Fruit fly (Drosophila melanogaster) Kc167 (cell line): Measurements from ENCODE around the gene Polr1C.

Experiments
- Myc ChIP-seq: fragments of >200 bp; optimal IDR thresholded peaks from 2 replicates; lab custom pipeline; 2017; ENCODE audit warnings: missing external identifiers
- Sin3A ChIP-seq: fragments of >200 bp; optimal IDR thresholded peaks from 2 replicates; lab custom pipeline; 2018; ENCODE audit warnings: missing external identifiers
- h ChIP-seq: fragments of >200 bp; optimal IDR thresholded peaks from 3 replicates; lab custom pipeline; 2018; ENCODE audit warnings: missing external identifiers
- insv ChIP-seq: fragments of >200 bp; optimal IDR thresholded peaks from 3 replicates; lab custom pipeline; 2018; ENCODE audit warnings: missing external identifiers
- psq ChIP-seq: fragments of >200 bp; optimal IDR thresholded peaks from 2 replicates; lab custom pipeline; 2017; ENCODE audit warnings: missing external identifiers
- ttk ChIP-seq: sonication (Bioruptor generic); optimal IDR thresholded peaks from 2 replicates; lab custom pipeline; 2017; ENCODE audit warnings: missing external identifiers

Gene Polr1C

DNA sequence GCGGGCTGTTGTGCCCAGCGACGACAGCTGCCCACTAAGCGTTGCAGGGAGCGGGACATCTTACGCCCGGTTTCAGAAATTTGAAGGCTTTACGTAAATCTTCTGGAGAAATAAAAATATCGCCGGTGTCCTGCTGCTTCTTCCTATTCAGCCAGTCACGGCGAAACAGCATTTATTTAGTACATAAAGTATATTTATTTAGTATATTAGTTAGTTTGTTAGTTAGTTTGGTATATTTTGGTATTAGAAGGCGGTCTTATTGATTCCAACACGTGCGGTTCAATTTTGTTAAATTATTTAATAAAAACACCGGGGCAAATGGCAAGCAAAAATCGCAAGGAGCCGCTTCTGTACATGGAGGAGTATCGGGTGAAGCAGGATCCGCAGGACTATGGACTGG is at the start of gene Polr1C, which contains the start of gene Scox:
TSS of gene Polr1C (plus strand) at position 238 of the 400 bp plus-strand sequence.
TSS of gene Scox (minus strand) at position 169 of the 400 bp plus-strand sequence.
- TF ChIP-seq Myc (lab: Kevin White, UChicago) (no peak), psq (lab: Kevin White, UChicago) (no peak), Sin3A (lab: Kevin White, UChicago) (no peak), insv (lab: Kevin White, UChicago) (no peak), ttk (lab: Kevin White, UChicago) (no peak), h (lab: Kevin White, UChicago) (no peak)

DNA sequence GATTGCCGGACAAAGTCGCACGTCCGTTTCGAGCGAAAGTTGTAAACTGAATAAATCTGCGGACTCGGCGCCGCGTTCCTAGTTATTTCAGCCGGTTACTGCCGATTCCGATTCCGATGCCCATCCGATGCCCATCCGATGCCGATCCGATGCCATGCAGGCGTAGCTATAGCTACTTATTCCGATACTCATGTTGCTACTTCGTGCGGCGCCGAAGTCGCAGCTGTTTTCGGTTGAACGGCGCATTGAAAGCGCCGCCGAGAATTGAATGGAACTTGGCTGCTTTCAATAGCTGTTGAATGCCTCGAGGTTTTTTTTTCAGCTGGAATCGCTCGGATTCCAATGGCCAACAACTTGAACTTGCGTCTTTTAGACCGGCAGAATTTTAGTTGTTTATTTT is 40.5 kb upstream of the Polr1C start:
- TF ChIP-seq ttk (lab: Kevin White, UChicago) = no peak
- TF ChIP-seq h (lab: Kevin White, UChicago) = no peak
- no peak for TF ChIP-seq insv (lab: Kevin White, UChicago)
- no peak for TF ChIP-seq psq (lab: Kevin White, UChicago)
- TF ChIP-seq Myc (lab: Kevin White, UChicago) = no peak
- TF ChIP-seq Sin3A (lab: Kevin White, UChicago) = no peak

DNA sequence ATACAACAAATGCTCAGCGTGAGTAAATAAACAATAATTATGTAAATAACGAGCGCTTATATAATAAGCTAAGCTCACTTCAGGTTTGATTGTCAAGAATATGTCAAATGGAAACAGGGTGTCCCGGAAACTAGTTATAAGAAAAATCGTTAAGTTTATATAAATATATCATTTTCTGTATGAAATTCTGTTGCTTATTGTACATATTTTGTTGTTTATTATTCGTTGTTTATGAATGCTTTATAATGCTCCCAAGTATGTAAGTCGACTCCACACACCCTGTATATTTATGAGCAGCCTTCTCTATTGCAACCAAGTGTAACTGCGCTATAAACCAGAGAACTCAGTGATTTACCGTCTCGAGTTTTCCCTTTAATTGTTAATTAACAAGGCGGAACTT is 38.3 kb upstream of the Polr1C start:
- no peak for TF ChIP-seq insv (lab: Kevin White, UChicago)
- no peak for TF ChIP-seq Myc (lab: Kevin White, UChicago)
- TF ChIP-seq ttk (lab: Kevin White, UChicago) = no peak
- TF ChIP-seq h (lab: Kevin White, UChicago) = no peak
- no peak for TF ChIP-seq Sin3A (lab: Kevin White, UChicago)
- TF ChIP-seq psq (lab: Kevin White, UChicago) = no peak

DNA sequence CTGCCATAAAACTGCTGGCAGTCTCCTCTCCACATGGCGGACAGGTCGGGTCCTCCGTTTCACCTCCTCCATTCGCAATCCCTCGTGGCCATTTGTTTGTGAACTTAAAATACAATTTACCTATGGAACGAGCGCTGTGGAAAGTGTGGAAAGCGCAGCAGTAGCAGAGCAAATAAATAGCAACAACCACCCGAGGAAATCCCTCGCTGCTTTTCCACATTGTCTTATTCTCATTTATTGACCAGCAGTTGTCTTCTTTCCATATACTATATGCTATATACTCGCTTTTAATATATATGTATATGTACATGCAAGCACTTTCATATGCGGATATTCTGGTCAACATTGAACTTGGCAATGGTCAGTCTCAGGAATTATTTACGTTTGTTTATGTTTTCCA is 36.5 kb upstream of the Polr1C start, which contains the start of gene hoe1:
TSS of gene hoe1 (minus strand) at position 101 of the 400 bp plus-strand sequence.
- no peak for TF ChIP-seq Sin3A (lab: Kevin White, UChicago)
- no peak for TF ChIP-seq psq (lab: Kevin White, UChicago)
- no peak for TF ChIP-seq Myc (lab: Kevin White, UChicago)
- no peak for TF ChIP-seq ttk (lab: Kevin White, UChicago)
- TF ChIP-seq h (lab: Kevin White, UChicago) = no peak
- TF ChIP-seq insv (lab: Kevin White, UChicago) = no peak

DNA sequence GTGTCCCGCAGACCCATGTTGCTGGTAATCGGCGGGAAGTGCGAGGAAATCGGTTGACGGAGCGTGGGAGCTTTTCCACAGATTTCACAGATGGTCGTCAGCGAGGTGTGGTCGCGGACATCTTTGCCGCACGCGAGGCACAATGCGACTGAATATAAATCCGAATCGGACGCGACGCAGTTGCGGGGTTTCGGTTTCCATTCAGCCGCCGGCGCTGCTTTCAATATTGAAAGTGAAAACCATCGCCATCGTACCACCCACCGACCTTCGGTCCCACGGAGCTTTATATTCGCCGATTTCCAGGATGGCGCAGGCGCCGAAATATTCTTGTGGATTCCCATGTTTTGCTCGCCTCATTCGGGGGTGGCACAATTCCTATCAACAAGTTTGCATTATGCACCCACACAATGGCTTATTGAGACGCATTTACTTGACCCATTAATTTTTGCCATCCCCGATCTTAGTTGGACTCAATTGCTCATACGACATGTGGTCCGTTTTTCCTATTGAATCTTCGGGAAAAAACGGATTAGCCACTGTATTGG is 32.4 kb upstream of the Polr1C start, which contains the start of gene hoe2:
TSS of gene hoe2 (minus strand) at position 126 of the 545 bp plus-strand sequence.
- no peak for TF ChIP-seq Myc (lab: Kevin White, UChicago)
- TF ChIP-seq insv (lab: Kevin White, UChicago) = no peak
- TF ChIP-seq h (lab: Kevin White, UChicago) = no peak
- TF ChIP-seq ttk (lab: Kevin White, UChicago) = no peak
- no peak for TF ChIP-seq Sin3A (lab: Kevin White, UChicago)
- TF ChIP-seq psq (lab: Kevin White, UChicago) = no peak

DNA sequence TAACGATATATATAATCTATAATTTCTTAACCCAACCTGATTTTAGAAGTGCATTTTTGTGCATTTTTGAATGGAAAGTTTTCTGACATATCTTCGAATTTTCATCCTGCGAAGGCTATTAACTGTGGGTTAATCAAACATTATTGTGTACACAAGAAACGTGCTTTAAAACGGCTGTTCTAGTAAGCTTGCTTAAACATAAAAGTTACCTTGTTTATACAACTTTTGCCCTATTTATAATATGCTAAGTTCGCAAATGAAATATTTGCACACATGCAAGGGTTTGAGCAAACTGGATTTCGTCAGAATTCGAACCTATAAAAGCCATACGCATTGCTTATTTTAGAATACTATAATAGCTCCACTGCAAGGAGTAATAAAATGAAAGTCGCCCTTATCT is 31.7 kb upstream of the Polr1C start, which contains the start of gene Sgs1:
TSS of gene Sgs1 (plus strand) at position 350 of the 400 bp plus-strand sequence.
- TF ChIP-seq insv (lab: Kevin White, UChicago) (no peak), psq (lab: Kevin White, UChicago) (no peak), h (lab: Kevin White, UChicago) (no peak), ttk (lab: Kevin White, UChicago) (no peak), Myc (lab: Kevin White, UChicago) (no peak), Sin3A (lab: Kevin White, UChicago) (no peak)

DNA sequence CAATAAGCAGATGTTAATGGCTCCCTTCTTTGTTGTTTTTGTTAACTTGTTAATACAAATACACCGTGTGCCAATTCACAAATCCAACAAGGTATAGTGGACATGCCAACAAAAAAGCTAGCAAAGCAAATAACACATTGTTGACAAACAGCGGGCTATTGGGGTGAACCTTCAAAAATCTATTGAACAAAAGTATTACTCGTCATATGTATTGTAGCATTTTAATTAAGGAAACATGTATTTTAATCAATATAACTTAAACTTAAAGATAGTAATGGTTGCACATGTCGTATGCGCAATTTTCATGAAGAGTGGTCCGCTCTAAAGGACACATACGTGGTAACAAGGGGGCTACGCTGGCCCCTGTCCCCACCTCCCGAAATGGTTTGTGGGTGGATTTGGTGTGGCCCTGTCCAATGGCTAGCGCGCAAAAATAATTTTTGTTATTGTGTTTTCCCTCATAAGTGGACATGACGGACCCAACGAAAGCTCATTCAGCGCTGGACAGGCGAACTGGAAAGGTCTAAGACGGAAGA is 26.5 kb upstream of the Polr1C start, which contains the start of gene synr:
TSS of gene synr (plus strand) at position 486 of the 536 bp plus-strand sequence.
- TF ChIP-seq Sin3A (lab: Kevin White, UChicago) (no peak), psq (lab: Kevin White, UChicago) (no peak)

DNA sequence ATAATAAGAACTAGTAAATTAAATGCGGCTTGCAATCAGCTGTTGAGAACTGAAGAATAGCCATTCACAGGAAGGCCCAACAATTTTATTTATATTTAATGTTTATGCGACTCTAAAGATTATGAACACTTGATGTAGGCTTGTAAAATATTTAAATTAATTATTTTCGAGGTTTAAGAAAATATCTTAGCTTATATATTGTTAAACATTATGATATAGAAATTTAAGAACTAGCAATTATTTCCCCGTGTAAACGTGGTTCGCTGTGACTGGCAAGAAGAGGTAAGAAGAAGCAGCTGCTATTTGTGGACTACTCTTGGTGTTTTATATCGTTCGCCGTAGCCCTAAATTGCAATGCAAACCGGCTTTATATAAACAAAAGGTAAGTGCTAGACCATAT is 23.5 kb upstream of the Polr1C start, which contains the start of the genes mRpL24 and betaggt-I:
TSS of gene mRpL24 (minus strand) at position 62 of the 400 bp plus-strand sequence.
TSS of gene betaggt-I (plus strand) at position 280 of the 400 bp plus-strand sequence.
- TF ChIP-seq psq (lab: Kevin White, UChicago) (no peak), h (lab: Kevin White, UChicago) (no peak)

DNA sequence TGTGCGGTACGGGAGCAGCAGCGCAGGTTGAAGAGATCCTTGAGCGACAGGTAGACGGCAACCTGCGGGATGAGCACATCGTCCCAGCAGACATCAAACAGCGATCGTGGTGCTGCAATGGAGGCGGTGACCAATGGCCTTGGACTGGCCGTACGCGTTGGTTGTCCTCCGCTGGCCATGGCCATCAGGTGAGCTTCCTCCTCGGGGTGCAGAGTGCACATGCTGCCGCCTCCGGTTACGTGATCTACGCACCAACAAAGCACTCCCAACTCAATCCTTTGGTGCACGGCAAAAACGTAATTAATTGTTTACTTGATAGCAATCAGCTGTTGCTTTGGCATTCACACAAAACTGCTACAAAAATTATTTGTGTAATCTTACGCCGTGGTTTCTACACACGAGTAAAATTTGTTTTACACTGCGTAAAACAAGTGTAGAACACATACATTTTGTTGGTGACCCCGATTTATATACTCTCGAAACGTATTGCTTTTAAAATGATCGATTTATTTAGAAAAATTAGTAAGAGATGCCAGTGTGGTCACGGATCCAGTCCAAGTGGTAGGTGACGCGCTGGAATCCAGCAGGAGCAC is 19.3 kb upstream of the Polr1C start, which contains the start of gene jet:
TSS of gene jet (minus strand) at position 332 of the 593 bp plus-strand sequence.
- TF ChIP-seq Myc (lab: Kevin White, UChicago) (no peak), insv (lab: Kevin White, UChicago) (no peak), ttk (lab: Kevin White, UChicago) (no peak), Sin3A (lab: Kevin White, UChicago) (no peak), h (lab: Kevin White, UChicago) (no peak)

DNA sequence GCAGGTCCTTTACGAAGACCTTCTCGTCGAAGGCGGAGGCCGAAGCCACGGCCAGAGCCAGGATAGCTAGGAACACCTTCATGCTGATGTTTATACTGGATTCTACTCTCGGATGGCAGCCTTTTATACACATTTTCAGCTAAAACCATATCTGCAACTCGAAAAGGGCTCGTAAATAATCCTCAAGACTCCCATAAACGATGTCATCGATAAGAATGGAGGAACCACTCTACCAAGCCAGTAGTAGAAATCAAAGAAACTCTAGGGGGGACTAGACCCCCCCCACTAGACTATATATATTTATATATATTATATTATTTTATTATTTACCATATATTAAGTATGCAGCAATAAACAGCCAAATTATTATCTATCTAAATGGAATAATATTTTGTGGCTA is 18.1 kb upstream of the Polr1C start, which contains the start of gene Jon25Biii:
TSS of gene Jon25Biii (minus strand) at position 101 of the 400 bp plus-strand sequence.
- no peak for TF ChIP-seq Sin3A (lab: Kevin White, UChicago)
- no peak for TF ChIP-seq Myc (lab: Kevin White, UChicago)
- no peak for TF ChIP-seq ttk (lab: Kevin White, UChicago)
- no peak for TF ChIP-seq insv (lab: Kevin White, UChicago)
- TF ChIP-seq psq (lab: Kevin White, UChicago) = no peak
- TF ChIP-seq h (lab: Kevin White, UChicago) = no peak

DNA sequence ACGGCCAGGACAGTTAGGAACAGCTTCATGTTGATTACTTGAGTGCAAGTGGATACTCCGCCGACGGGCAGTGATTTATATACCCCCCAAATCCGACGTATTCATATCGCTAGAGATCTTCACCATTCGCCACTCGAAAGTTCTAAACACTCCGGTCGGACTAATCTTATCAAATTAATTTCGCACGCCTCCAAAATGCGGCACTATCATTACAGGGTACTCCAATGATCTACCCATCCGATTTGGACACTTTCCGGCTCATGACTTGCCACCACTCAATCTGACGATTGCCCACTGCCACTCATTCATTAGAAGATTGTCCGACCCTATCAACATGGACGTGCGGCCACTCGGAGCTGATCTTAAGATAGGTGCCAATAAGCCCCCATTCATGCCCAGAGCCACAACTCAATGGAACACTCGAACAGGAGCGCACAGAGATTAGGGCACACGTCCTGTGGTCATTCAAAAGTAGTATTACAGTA is 15.7 kb upstream of the Polr1C start, which contains the start of gene Jon25Bii:
TSS of gene Jon25Bii (minus strand) at position 51 of the 485 bp plus-strand sequence.
- TF ChIP-seq Myc (lab: Kevin White, UChicago) = no peak
- no peak for TF ChIP-seq ttk (lab: Kevin White, UChicago)
- TF ChIP-seq Sin3A (lab: Kevin White, UChicago) = no peak
- TF ChIP-seq psq (lab: Kevin White, UChicago) = no peak
- no peak for TF ChIP-seq h (lab: Kevin White, UChicago)
- TF ChIP-seq insv (lab: Kevin White, UChicago) = no peak
